Worm (Caenorhabditis elegans) whole organism, L1 larva: ENCODE data around the gene lgg-3.

ENCODE experiments used
- C34B4.2 ChIP-seq: sonication (generic microtip); optimal IDR thresholded peaks from 2 replicates; lab custom pipeline; 2017; ENCODE audit warnings: mild to moderate bottlenecking, missing genetic modification characterization, missing compliant biosample characterization
- Y116A8C.19 ChIP-seq: sonication (generic microtip); optimal IDR thresholded peaks from 2 replicates; lab custom pipeline; 2016; ENCODE audit warnings: missing compliant biosample characterization, missing genetic modification characterization, borderline replicate concordance
- alr-1 ChIP-seq: fragments of 200-800 bp; sonication (Bioruptor generic); optimal IDR thresholded peaks from 2 replicates; lab custom pipeline; 2018; ENCODE audit warnings: borderline replicate concordance, mild to moderate bottlenecking, missing genetic modification characterization, missing compliant biosample characterization
- blmp-1 ChIP-seq: fragments of 150-350 bp; optimal IDR thresholded peaks from 2 replicates; lab custom pipeline; 2014; ENCODE audit warnings: missing biosample characterization, missing genetic modification characterization
- ceh-82 ChIP-seq, 3 experiments: fragments of 150-350 bp in 1 of 3; sonication (generic microtip) in 2 of 3; optimal IDR thresholded peaks; 2 replicates each; lab custom pipeline; 2014 to 2017; ENCODE audit warnings: missing biosample characterization in 3 of 3, missing genetic modification characterization in 3 of 3
- ceh-90 ChIP-seq: sonication (generic microtip); optimal IDR thresholded peaks from 2 replicates; lab custom pipeline; 2016; ENCODE audit warnings: missing genetic modification characterization, missing compliant biosample characterization
- ces-1 ChIP-seq: fragments of 150-350 bp; optimal IDR thresholded peaks from 2 replicates; lab custom pipeline; 2014; ENCODE audit warnings: missing biosample characterization, missing genetic modification reagents, missing genetic modification characterization
- dpl-1 ChIP-seq, 3 experiments: fragments of 150-350 bp in 2 of 3; sonication (generic microtip) in 1 of 3; optimal IDR thresholded peaks; 2 replicates each; lab custom pipeline; 2014 to 2017; ENCODE audit warnings: missing biosample characterization in 3 of 3, missing genetic modification characterization in 3 of 3, missing genetic modification reagents in 3 of 3
- dsc-1 ChIP-seq: sonication (generic microtip); optimal IDR thresholded peaks from 2 replicates; lab custom pipeline; 2016; ENCODE audit warnings: mild to moderate bottlenecking, missing genetic modification characterization, missing compliant biosample characterization
- efl-1 ChIP-seq, 4 experiments: fragments of 150-350 bp; optimal IDR thresholded peaks in 3 of 4; peaks in 1 of 4; 1 replicate in 1 of 4; 2 replicates in 3 of 4; lab custom pipeline; 2014; ENCODE audit warnings: missing biosample characterization in 2 of 4, missing genetic modification characterization in 2 of 4, missing genetic modification reagents in 2 of 4
- efl-3 ChIP-seq: fragments of 200-800 bp; sonication (Bioruptor generic); optimal IDR thresholded peaks from 2 replicates; lab custom pipeline; 2018; ENCODE audit warnings: mild to moderate bottlenecking, missing genetic modification characterization, missing compliant biosample characterization
- egl-13 ChIP-seq: sonication (generic microtip); optimal IDR thresholded peaks from 2 replicates; lab custom pipeline; 2016; ENCODE audit warnings: missing genotype, missing genetic modification reagents, missing genetic modification characterization, missing compliant biosample characterization
- elt-2 ChIP-seq: sonication (generic microtip); optimal IDR thresholded peaks from 2 replicates; lab custom pipeline; 2016; ENCODE audit warnings: missing genetic modification characterization, mild to moderate bottlenecking, inconsistent platforms, missing compliant biosample characterization, missing genetic modification reagents
- elt-3 ChIP-seq, 6 experiments: fragments of 150-350 bp in 1 of 6; sonication (generic microtip); optimal IDR thresholded peaks; 2 replicates each; lab custom pipeline; 2017 to 2018; ENCODE audit warnings: missing biosample characterization in 6 of 6, missing genetic modification characterization in 6 of 6, inconsistent platforms in 1 of 6
- fkh-4 ChIP-seq: sonication (generic microtip); optimal IDR thresholded peaks from 2 replicates; lab custom pipeline; 2016; ENCODE audit warnings: missing compliant biosample characterization, missing genetic modification characterization, borderline replicate concordance
- fkh-8 ChIP-seq: sonication (generic microtip); optimal IDR thresholded peaks from 2 replicates; lab custom pipeline; 2016; ENCODE audit warnings: mild to moderate bottlenecking, missing genetic modification characterization, missing compliant biosample characterization
- fos-1 ChIP-seq: fragments of 150-350 bp; optimal IDR thresholded peaks from 2 replicates; lab custom pipeline; 2014; ENCODE audit warnings: missing biosample characterization, missing genetic modification characterization
- grh-1 ChIP-seq: fragments of 200-800 bp; sonication (Bioruptor generic); IDR thresholded peaks from 2 replicates; pipeline ENCODE4 v1.3.6; 2022; ENCODE audit warnings: missing genetic modification reagents, missing genetic modification characterization, missing compliant biosample characterization
- hlh-17 ChIP-seq: fragments of 200-800 bp; sonication (Bioruptor generic); optimal IDR thresholded peaks from 2 replicates; lab custom pipeline; 2018; ENCODE audit warnings: missing genetic modification characterization, mild to moderate bottlenecking, missing compliant biosample characterization, moderate library complexity, borderline replicate concordance
- hpl-2 ChIP-seq: fragments of 150-350 bp; optimal IDR thresholded peaks from 2 replicates; lab custom pipeline; 2014; ENCODE audit warnings: missing biosample characterization, missing genetic modification reagents, missing genetic modification characterization
- irx-1 ChIP-seq: sonication (generic microtip); optimal IDR thresholded peaks from 2 replicates; lab custom pipeline; 2016; ENCODE audit warnings: missing genetic modification characterization, missing compliant biosample characterization
- jun-1 ChIP-seq: fragments of 150-350 bp; optimal IDR thresholded peaks from 2 replicates; lab custom pipeline; 2014; ENCODE audit warnings: missing biosample characterization, missing genetic modification reagents, missing genetic modification characterization
- lin-15B ChIP-seq: fragments of 150-350 bp; sonication (generic microtip); optimal IDR thresholded peaks from 3 replicates; lab custom pipeline; 2014; ENCODE audit warnings: missing biosample characterization, missing genetic modification characterization
- lin-35 ChIP-seq, 2 experiments: fragments of 150-350 bp; optimal IDR thresholded peaks; 2 replicates each; lab custom pipeline; 2014; ENCODE audit warnings: missing biosample characterization in 2 of 2, missing genetic modification characterization in 2 of 2, missing genetic modification reagents in 2 of 2
- lsy-2 ChIP-seq, 2 experiments: fragments of 150-350 bp; optimal IDR thresholded peaks; 2 replicates each; lab custom pipeline; 2014; ENCODE audit warnings: missing biosample characterization in 2 of 2, missing genetic modification characterization in 2 of 2
- mab-9 ChIP-seq: fragments of 200-800 bp; sonication (Bioruptor generic); IDR thresholded peaks from 2 replicates; pipeline ENCODE4 v1.3.6; 2022; ENCODE audit warnings: missing genetic modification reagents, missing genetic modification characterization, missing compliant biosample characterization
- mep-1 ChIP-seq: fragments of 150-350 bp; optimal IDR thresholded peaks from 2 replicates; lab custom pipeline; 2014; ENCODE audit warnings: missing biosample characterization, missing genetic modification characterization
- nhr-12 ChIP-seq: sonication (generic microtip); optimal IDR thresholded peaks from 2 replicates; lab custom pipeline; 2017; ENCODE audit warnings: missing biosample characterization, missing genetic modification characterization
- nhr-19 ChIP-seq: fragments of 200-800 bp; sonication (Bioruptor generic); conservative IDR thresholded peaks from 2 replicates; pipeline ENCODE4 v1.3.6; 2022; ENCODE audit warnings: missing genetic modification characterization, missing compliant biosample characterization
- nhr-20 ChIP-seq: sonication (generic microtip); optimal IDR thresholded peaks from 2 replicates; lab custom pipeline; 2016; ENCODE audit warnings: mild to moderate bottlenecking, missing genetic modification characterization, missing compliant biosample characterization
- nhr-237 ChIP-seq: fragments of 150-350 bp; optimal IDR thresholded peaks from 2 replicates; lab custom pipeline; 2014; ENCODE audit warnings: missing biosample characterization, missing genetic modification characterization
- nhr-76 ChIP-seq: sonication (generic microtip); optimal IDR thresholded peaks from 2 replicates; lab custom pipeline; 2017; ENCODE audit warnings: missing biosample characterization, missing genetic modification characterization
- nhr-84 ChIP-seq: sonication (generic microtip); optimal IDR thresholded peaks from 2 replicates; lab custom pipeline; 2017; ENCODE audit warnings: missing biosample characterization, missing genetic modification characterization
- nhr-85 ChIP-seq: sonication (generic microtip); peaks from one replicate; lab custom pipeline; 2016; ENCODE audit warnings: missing genetic modification characterization, inconsistent platforms, missing compliant biosample characterization
- pax-3 ChIP-seq: fragments of 200-800 bp; sonication (Bioruptor generic); optimal IDR thresholded peaks from 2 replicates; lab custom pipeline; 2018; ENCODE audit warnings: mild to moderate bottlenecking, missing genetic modification characterization, moderate library complexity, missing compliant biosample characterization
- pqm-1 ChIP-seq: sonication (generic microtip); optimal IDR thresholded peaks from 3 replicates; lab custom pipeline; 2017; ENCODE audit warnings: missing biosample characterization, missing genetic modification characterization
- rnt-1 ChIP-seq: sonication (generic microtip); optimal IDR thresholded peaks from 2 replicates; lab custom pipeline; 2016; ENCODE audit warnings: mild to moderate bottlenecking, missing genetic modification characterization, moderate library complexity, missing compliant biosample characterization
- skn-1 ChIP-seq: fragments of 150-350 bp; optimal IDR thresholded peaks from 2 replicates; lab custom pipeline; 2014; ENCODE audit warnings: missing biosample characterization, missing genetic modification characterization
- sup-37 ChIP-seq: fragments of 200-800 bp; sonication (Bioruptor generic); optimal IDR thresholded peaks from 2 replicates; lab custom pipeline; 2018; ENCODE audit warnings: mild to moderate bottlenecking, missing genetic modification characterization, missing compliant biosample characterization
- swsn-7 ChIP-seq: sonication (generic microtip); optimal IDR thresholded peaks from 2 replicates; lab custom pipeline; 2016; ENCODE audit warnings: missing genetic modification characterization, missing compliant biosample characterization
- tlp-1 ChIP-seq: fragments of 150-350 bp; optimal IDR thresholded peaks from 2 replicates; lab custom pipeline; 2014; ENCODE audit warnings: missing biosample characterization, missing genetic modification characterization
- unc-130 ChIP-seq: fragments of 150-350 bp; optimal IDR thresholded peaks from 2 replicates; lab custom pipeline; 2017; ENCODE audit warnings: missing biosample characterization, missing genetic modification characterization, inconsistent platforms
- unc-30 ChIP-seq: sonication (generic microtip); optimal IDR thresholded peaks from 2 replicates; lab custom pipeline; 2017; ENCODE audit warnings: missing biosample characterization, missing genetic modification characterization
- unc-98 ChIP-seq: fragments of 200-800 bp; sonication (Bioruptor generic); IDR thresholded peaks from 2 replicates; pipeline ENCODE4 v1.3.6; 2022; ENCODE audit warnings: missing genetic modification characterization, missing compliant biosample characterization
- vab-15 ChIP-seq: sonication (generic microtip); optimal IDR thresholded peaks from 2 replicates; lab custom pipeline; 2017; ENCODE audit warnings: missing genotype, mild to moderate bottlenecking, missing genetic modification characterization, missing compliant biosample characterization
- zip-4 ChIP-seq: fragments of 200-800 bp; sonication (Bioruptor generic); optimal IDR thresholded peaks from 2 replicates; lab custom pipeline; 2018; ENCODE audit warnings: mild to moderate bottlenecking, missing genetic modification characterization, moderate library complexity, missing compliant biosample characterization
- ztf-4 ChIP-seq: fragments of 150-350 bp; optimal IDR thresholded peaks from 2 replicates; lab custom pipeline; 2014; ENCODE audit warnings: missing biosample characterization, missing genetic modification characterization

lgg-3 gene

ce11 chrIII:5727827-5728226, 30.0 kb upstream of the lgg-3 start, which contains the start of gene egg-1:
TSS of gene egg-1 (plus strand) at chrIII:5728180.
- TF ChIP-seq elt-2 (tag; lab: Kevin White, UChicago) (no peak), efl-1 (optimal IDR thresholded peaks at IDR 0.05; lab: Kevin White, UChicago) (no peak), efl-1 (GFP tag; optimal IDR thresholded peaks at IDR 0.05 in 1 of 2; lab: Kevin White, UChicago) (no peak), Y116A8C.19 (tag; lab: Kevin White, UChicago) (no peak), unc-130 (no peak), mep-1 (no peak), grh-1 (no peak), nhr-84 (tag; lab: Kevin White, UChicago) (no peak), ces-1 (GFP tag; lab: Kevin White, UChicago) (no peak), lsy-2 (tag; optimal IDR thresholded peaks at IDR 0.05; lab: Kevin White, UChicago) (no peak), dpl-1 (GFP tag; optimal IDR thresholded peaks at IDR 0.05; lab: Kevin White, UChicago) (no peak), nhr-237 (tag; lab: Kevin White, UChicago) (no peak), mab-9 (no peak), tlp-1 (tag; lab: Kevin White, UChicago) (no peak), unc-30 (tag; lab: Kevin White, UChicago) (no peak), hlh-17 (GFP tag; lab: Kevin White, UChicago) (no peak), elt-3 (tag; optimal IDR thresholded peaks at IDR 0.05; lab: Kevin White, UChicago) (no peak), fos-1 (tag; lab: Kevin White, UChicago) (no peak)

DNA sequence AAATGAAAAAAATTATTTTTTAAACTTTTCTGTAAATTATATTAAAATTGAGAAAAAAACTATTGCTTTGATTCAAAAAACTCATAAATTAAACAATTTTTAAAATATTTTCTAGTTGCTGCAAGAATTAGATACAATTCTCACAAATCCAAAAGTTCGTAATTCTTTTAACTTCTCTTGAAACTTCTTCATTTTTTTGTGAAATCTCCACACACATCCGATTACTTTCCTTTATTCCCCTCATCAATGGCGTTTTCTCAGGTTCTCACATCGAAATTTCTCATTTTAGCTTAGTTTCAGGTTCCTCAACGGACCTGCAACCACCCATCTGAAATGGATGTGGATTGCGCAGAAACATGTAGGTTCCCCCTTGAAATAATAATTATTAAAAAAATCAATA, 24.7 kb upstream of the lgg-3 start, which contains the start of gene wrm-1:
TSS of gene wrm-1 (plus strand) at position 301 of the 400 bp plus-strand sequence.
- TF ChIP-seq alr-1 (no peak), nhr-19 (GFP tag; lab: Robert Waterston, UW) (no peak), lin-35 (GFP tag; optimal IDR thresholded peaks at IDR 0.05; lab: Kevin White, UChicago) (no peak), rnt-1 (tag; lab: Kevin White, UChicago) (no peak)
- TF ChIP-seq, all 84 proteins: peak for 0

DNA sequence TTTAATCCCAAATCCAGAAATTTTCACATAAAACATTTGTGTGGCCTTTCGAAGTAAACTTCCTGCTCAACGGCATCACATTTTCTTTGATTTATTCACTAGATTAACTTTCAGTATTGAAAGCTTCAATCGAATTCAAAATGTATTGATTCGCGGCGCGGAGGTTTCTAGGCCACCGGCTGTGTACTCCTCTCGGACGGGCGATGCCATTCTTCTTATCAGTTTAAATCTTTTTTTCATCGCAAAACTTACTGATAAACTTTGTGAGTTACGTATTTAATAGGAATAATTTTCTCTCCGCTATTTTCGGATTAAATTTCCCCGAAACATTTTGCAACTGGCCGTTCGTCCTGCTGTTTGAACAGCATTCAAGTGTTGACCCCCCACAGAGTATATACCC, 24.1 kb upstream of the lgg-3 start:
- no peak for TF ChIP-seq mep-1
- TF ChIP-seq dsc-1 (tag; lab: Kevin White, UChicago), result peak; percentile 92
- peak; percentile 78 for TF ChIP-seq swsn-7 (tag; lab: Kevin White, UChicago)
- no peak for TF ChIP-seq vab-15 (tag; lab: Kevin White, UChicago)
- TF ChIP-seq nhr-20 (tag; lab: Kevin White, UChicago), result peak; percentile 85
- TF ChIP-seq nhr-237 (tag; lab: Kevin White, UChicago), result no peak
- TF ChIP-seq blmp-1 (tag; lab: Kevin White, UChicago), result no peak
- TF ChIP-seq ztf-4, result peak; percentile 69
- peak; percentile 94 for TF ChIP-seq ceh-90 (tag; lab: Kevin White, UChicago)
- peak; percentile 4 for TF ChIP-seq lin-15B (tag; lab: Kevin White, UChicago)
- TF ChIP-seq Y116A8C.19 (tag; lab: Kevin White, UChicago), result peak; percentile 68
- TF ChIP-seq unc-98 (GFP tag; lab: Robert Waterston, UW), result no peak; the same call in 1 of the 2 replicates
- peak; percentile 60 for TF ChIP-seq mab-9
- no peak for TF ChIP-seq nhr-84 (tag; lab: Kevin White, UChicago)
- TF ChIP-seq irx-1, result peak; percentile 92
- TF ChIP-seq ceh-82 (tag; optimal IDR thresholded peaks at IDR 0.05; lab: Kevin White, UChicago), result peak; percentile 45 to 66 (median 60)
- no peak for TF ChIP-seq alr-1
- peak; percentile 91 to 93 for TF ChIP-seq efl-1 (optimal IDR thresholded peaks at IDR 0.05; lab: Kevin White, UChicago)
- TF ChIP-seq efl-1 (GFP tag; optimal IDR thresholded peaks at IDR 0.05 in 1 of 2; lab: Kevin White, UChicago), result peak; percentile 90 to 99
- TF ChIP-seq nhr-12 (tag; lab: Kevin White, UChicago), result no peak
- peak; percentile 93 for TF ChIP-seq fkh-4
- TF ChIP-seq pqm-1 (tag; lab: Kevin White, UChicago), result no peak
- peak; percentile 61 for TF ChIP-seq jun-1 (tag; lab: Kevin White, UChicago)
- TF ChIP-seq egl-13 (tag; lab: Kevin White, UChicago), result peak; percentile 80
- no peak for TF ChIP-seq hpl-2 (GFP tag; lab: Kevin White, UChicago)
- peak; percentile 86 for TF ChIP-seq pax-3
- TF ChIP-seq C34B4.2 (tag; lab: Kevin White, UChicago), result no peak
- TF ChIP-seq fkh-8 (tag; lab: Kevin White, UChicago), result peak; percentile 55
- peak; percentile 51 for TF ChIP-seq zip-4
- TF ChIP-seq lin-35 (GFP tag; optimal IDR thresholded peaks at IDR 0.05; lab: Kevin White, UChicago), result peak; percentile 86 to 92
- peak; percentile 52 for TF ChIP-seq skn-1
- TF ChIP-seq nhr-85 (tag; lab: Kevin White, UChicago), result peak; percentile 89
- no peak for TF ChIP-seq nhr-76 (tag; lab: Kevin White, UChicago)
- TF ChIP-seq sup-37 (GFP tag; lab: Kevin White, UChicago), result peak; percentile 52
- peak; percentile 37 for TF ChIP-seq efl-3 (GFP tag; lab: Kevin White, UChicago)
